Fruit fly (Drosophila melanogaster) whole organism, adult: ENCODE measurements around the gene Ube4A.

Experiments used
- CG11617 ChIP-seq: fragments of 200-800 bp; sonication (Bioruptor generic); optimal IDR thresholded peaks from 2 replicates; lab custom pipeline; 2017; ENCODE audit warnings: mild to moderate bottlenecking, missing biosample characterization, missing genetic modification reagents, missing genetic modification characterization
- CG12768 ChIP-seq: fragments of 200-800 bp; sonication (Bioruptor generic); optimal IDR thresholded peaks from 2 replicates; lab custom pipeline; 2017; ENCODE audit warnings: missing biosample characterization, missing genetic modification characterization, mild to moderate bottlenecking, moderate library complexity, missing genetic modification reagents
- CG14711 ChIP-seq: fragments of 200-800 bp; sonication (Bioruptor generic); optimal IDR thresholded peaks from 2 replicates; lab custom pipeline; 2018; ENCODE audit warnings: missing biosample characterization, mild to moderate bottlenecking, missing genetic modification characterization, moderate library complexity
- CG1620 ChIP-seq: fragments of 200-800 bp; sonication (Bioruptor generic); optimal IDR thresholded peaks from 2 replicates; lab custom pipeline; 2016; ENCODE audit warnings: missing biosample characterization, missing genetic modification characterization
- CG33017 ChIP-seq: fragments of 200-800 bp; sonication (Bioruptor generic); optimal IDR thresholded peaks from 2 replicates; lab custom pipeline; 2018; ENCODE audit warnings: missing biosample characterization, mild to moderate bottlenecking, missing genetic modification characterization, moderate library complexity
- CG5204 ChIP-seq: fragments of 200-800 bp; sonication (Bioruptor generic); optimal IDR thresholded peaks from 2 replicates; lab custom pipeline; 2016; ENCODE audit warnings: missing biosample characterization, missing genetic modification characterization
- CG7045 ChIP-seq: fragments of 200-800 bp; sonication (Bioruptor generic); optimal IDR thresholded peaks from 2 replicates; lab custom pipeline; 2017; ENCODE audit warnings: missing biosample characterization, mild to moderate bottlenecking, missing genetic modification characterization
- CG7101 ChIP-seq: fragments of 200-800 bp; sonication (Bioruptor generic); optimal IDR thresholded peaks from 2 replicates; lab custom pipeline; 2018; ENCODE audit warnings: missing biosample characterization, mild to moderate bottlenecking, missing genetic modification characterization, moderate library complexity
- Clk ChIP-seq: fragments of 200-800 bp; sonication (Bioruptor generic); optimal IDR thresholded peaks from 2 replicates; lab custom pipeline; 2017; ENCODE audit warnings: missing biosample characterization, missing genetic modification characterization
- Crg-1 ChIP-seq: fragments of 200-800 bp; sonication (Bioruptor generic); optimal IDR thresholded peaks from 2 replicates; lab custom pipeline; 2016; ENCODE audit warnings: missing biosample characterization, missing genetic modification characterization
- Hr96 ChIP-seq: fragments of 200-800 bp; sonication (Bioruptor generic); optimal IDR thresholded peaks from 2 replicates; lab custom pipeline; 2016; ENCODE audit warnings: missing biosample characterization, missing genetic modification characterization
- Mnt ChIP-seq: fragments of 200-800 bp; sonication (Bioruptor generic); optimal IDR thresholded peaks from 2 replicates; lab custom pipeline; 2016; ENCODE audit warnings: missing biosample characterization, mild to moderate bottlenecking, missing genetic modification characterization
- bab1 ChIP-seq: fragments of 200-800 bp; sonication (Bioruptor generic); optimal IDR thresholded peaks from 3 replicates; lab custom pipeline; 2019; ENCODE audit warnings: missing biosample characterization, mild to moderate bottlenecking, missing genetic modification characterization, moderate library complexity
- cic ChIP-seq: fragments of 200-800 bp; sonication (Bioruptor generic); optimal IDR thresholded peaks from 2 replicates; lab custom pipeline; 2017; ENCODE audit warnings: missing biosample characterization, mild to moderate bottlenecking, missing genetic modification characterization, moderate library complexity
- cnc ChIP-seq, 2 experiments: fragments of >200 bp; optimal IDR thresholded peaks; 2 replicates each; lab custom pipeline; 2017
- kay ChIP-seq: fragments of 200-800 bp; sonication (Bioruptor generic); peaks from one replicate; lab custom pipeline; 2016; ENCODE audit warnings: missing biosample characterization, missing genetic modification characterization, borderline replicate concordance
- ovo ChIP-seq: fragments of 200-800 bp; sonication (Bioruptor generic); optimal IDR thresholded peaks from 2 replicates; lab custom pipeline; 2016; ENCODE audit warnings: missing biosample characterization, missing genetic modification characterization
- pad ChIP-seq: fragments of 200-800 bp; sonication (Bioruptor generic); optimal IDR thresholded peaks from 3 replicates; lab custom pipeline; 2017; ENCODE audit warnings: missing biosample characterization, missing genetic modification characterization, mild to moderate bottlenecking, moderate library complexity, missing genetic modification reagents
- tj ChIP-seq: fragments of 200-800 bp; sonication (Bioruptor generic); optimal IDR thresholded peaks from 3 replicates; lab custom pipeline; 2017; ENCODE audit warnings: missing biosample characterization, mild to moderate bottlenecking, missing genetic modification characterization, moderate library complexity
- toe ChIP-seq: fragments of 200-800 bp; sonication (Bioruptor generic); optimal IDR thresholded peaks from 2 replicates; lab custom pipeline; 2016; ENCODE audit warnings: missing biosample characterization, missing genetic modification characterization

Gene Ube4A

dm6 chr2L:6693794-6694254 is 35.5 kb downstream of the Ube4A start:
- TF ChIP-seq bab1 (no peak), cnc (optimal IDR thresholded peaks at IDR 0.05; lab: Kevin White, UChicago) (no peak), cic (GFP tag; lab: Kevin White, UChicago) (no peak), CG33017 (tag; lab: Kevin White, UChicago) (no peak), Crg-1 (GFP tag; lab: Kevin White, UChicago) (no peak), pad (no peak), CG12768 (no peak), kay (GFP tag; lab: Kevin White, UChicago) (no peak), Hr96 (no peak), Mnt (GFP tag; lab: Kevin White, UChicago) (no peak), toe (GFP tag; lab: Kevin White, UChicago) (no peak), ovo (GFP tag; lab: Kevin White, UChicago) (no peak), CG5204 (GFP tag; lab: Kevin White, UChicago) (no peak), CG1620 (no peak), CG14711 (tag; lab: Kevin White, UChicago) (no peak), tj (no peak), CG11617 (GFP tag; lab: Kevin White, UChicago) (no peak)

- TF ChIP-seq ovo (GFP tag; lab: Kevin White, UChicago): no peak
Observed at dm6 chr2L:6696229-6696628, 37.9 kb downstream of the Ube4A start.

DNA sequence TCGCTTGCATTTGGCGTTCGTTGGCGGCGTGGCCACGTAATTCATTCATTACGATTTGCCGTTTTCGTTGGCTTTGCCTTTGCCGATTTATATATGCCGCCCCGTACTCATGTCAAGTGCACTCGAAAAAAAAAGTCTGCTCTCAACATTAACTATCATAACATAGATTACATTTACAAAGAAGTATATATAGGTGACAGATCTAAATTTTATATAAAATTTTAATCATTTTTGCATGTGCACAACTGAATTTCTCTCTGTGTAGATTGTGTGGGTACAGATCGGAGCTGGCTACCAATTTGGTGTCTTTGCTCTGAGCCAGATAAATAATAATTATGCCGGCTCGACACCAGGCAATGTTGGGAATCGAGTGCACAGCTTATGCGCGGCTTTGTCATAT is 40.1 kb downstream of the Ube4A start:
- TF ChIP-seq Mnt (GFP tag; lab: Kevin White, UChicago) (no peak), cnc (optimal IDR thresholded peaks at IDR 0.05; lab: Kevin White, UChicago) (no peak), bab1 (no peak), Clk (GFP tag; lab: Kevin White, UChicago) (no peak), toe (GFP tag; lab: Kevin White, UChicago) (no peak), CG33017 (tag; lab: Kevin White, UChicago) (no peak), CG7045 (GFP tag; lab: Kevin White, UChicago) (no peak), kay (GFP tag; lab: Kevin White, UChicago) (no peak), CG12768 (no peak), pad (no peak), Hr96 (no peak), Crg-1 (GFP tag; lab: Kevin White, UChicago) (no peak), CG5204 (GFP tag; lab: Kevin White, UChicago) (no peak), CG11617 (GFP tag; lab: Kevin White, UChicago) (no peak), CG7101 (tag; lab: Kevin White, UChicago) (no peak)

dm6 chr2L:6700742-6701141 is 42.4 kb downstream of the Ube4A start:
- no peak for TF ChIP-seq cic (GFP tag; lab: Kevin White, UChicago)
- no peak for TF ChIP-seq CG7101 (tag; lab: Kevin White, UChicago)
- TF ChIP-seq tj: no peak
- TF ChIP-seq CG33017 (tag; lab: Kevin White, UChicago): no peak

DNA sequence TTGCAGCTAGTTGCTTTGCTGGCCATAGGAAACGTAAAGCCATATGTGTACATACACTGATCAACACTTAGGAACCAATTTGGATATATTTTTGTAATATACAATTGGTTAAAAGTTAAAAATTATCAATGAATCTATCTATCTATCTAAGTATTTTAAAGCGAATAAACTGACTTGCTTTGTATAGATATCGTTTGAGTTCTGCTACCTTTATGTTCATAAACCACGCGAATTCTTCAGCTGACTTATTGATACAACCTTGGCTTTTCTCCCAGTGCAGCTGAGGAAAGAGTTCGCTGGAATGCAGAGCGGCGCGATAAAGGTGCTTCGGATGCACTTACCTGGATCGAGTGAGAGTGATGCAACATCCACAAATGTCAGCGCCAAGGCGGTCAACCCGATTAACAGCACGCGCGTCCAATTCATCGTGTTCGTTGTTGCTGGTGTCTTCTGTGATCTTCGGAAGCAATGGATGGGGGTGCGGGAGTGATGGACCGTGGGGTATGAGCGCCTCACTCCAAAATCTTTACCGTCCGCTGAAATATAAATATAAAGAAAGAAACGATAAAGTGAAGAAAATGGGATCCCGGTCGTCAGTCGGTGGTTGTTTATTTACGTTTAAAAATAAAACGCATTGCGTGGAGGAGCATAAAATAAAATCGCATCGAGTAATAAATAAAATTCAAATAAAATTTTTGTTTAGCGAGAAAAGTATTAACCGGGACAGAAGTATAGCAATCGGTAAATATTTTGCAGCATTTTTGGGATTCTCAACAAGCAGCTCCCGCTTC is 43.3 kb downstream of the Ube4A start:
- no peak for TF ChIP-seq CG33017 (tag; lab: Kevin White, UChicago)
- TF ChIP-seq CG7101 (tag; lab: Kevin White, UChicago): no peak
- TF ChIP-seq CG14711 (tag; lab: Kevin White, UChicago): no peak
- TF ChIP-seq Crg-1 (GFP tag; lab: Kevin White, UChicago): no peak
- no peak for TF ChIP-seq toe (GFP tag; lab: Kevin White, UChicago)
- TF ChIP-seq kay (GFP tag; lab: Kevin White, UChicago): no peak
- TF ChIP-seq Mnt (GFP tag; lab: Kevin White, UChicago): no peak
- TF ChIP-seq CG7045 (GFP tag; lab: Kevin White, UChicago): no peak
- TF ChIP-seq tj: no peak
- TF ChIP-seq cic (GFP tag; lab: Kevin White, UChicago): no peak
- no peak for TF ChIP-seq Clk (GFP tag; lab: Kevin White, UChicago)
- no peak for TF ChIP-seq CG5204 (GFP tag; lab: Kevin White, UChicago)
- no peak for TF ChIP-seq CG12768
- TF ChIP-seq pad: no peak
- TF ChIP-seq Hr96: no peak
- no peak for TF ChIP-seq cnc (optimal IDR thresholded peaks at IDR 0.05; lab: Kevin White, UChicago)

DNA sequence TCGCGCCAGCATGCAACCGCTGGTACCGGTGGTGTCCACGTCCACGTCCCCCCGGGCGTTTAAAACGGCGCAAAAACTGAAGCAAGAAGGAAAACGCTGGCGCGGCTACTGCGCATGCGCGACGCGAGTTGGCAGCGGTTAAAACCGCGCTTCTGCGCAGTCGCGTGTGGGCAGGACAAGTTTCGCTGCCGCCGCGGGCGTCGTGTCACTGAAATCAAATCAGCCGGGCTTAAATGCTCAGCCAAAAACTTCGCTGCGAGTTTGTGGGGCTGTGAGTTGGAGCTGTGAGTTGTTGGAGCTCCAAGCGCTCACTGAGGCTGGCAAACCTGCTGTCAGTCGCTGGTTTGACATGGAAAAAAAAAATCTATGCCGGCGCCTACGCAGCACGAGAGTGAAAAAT is 46.8 kb downstream of the Ube4A start:
- no peak for TF ChIP-seq cic (GFP tag; lab: Kevin White, UChicago)
- TF ChIP-seq Clk (GFP tag; lab: Kevin White, UChicago): no peak

DNA sequence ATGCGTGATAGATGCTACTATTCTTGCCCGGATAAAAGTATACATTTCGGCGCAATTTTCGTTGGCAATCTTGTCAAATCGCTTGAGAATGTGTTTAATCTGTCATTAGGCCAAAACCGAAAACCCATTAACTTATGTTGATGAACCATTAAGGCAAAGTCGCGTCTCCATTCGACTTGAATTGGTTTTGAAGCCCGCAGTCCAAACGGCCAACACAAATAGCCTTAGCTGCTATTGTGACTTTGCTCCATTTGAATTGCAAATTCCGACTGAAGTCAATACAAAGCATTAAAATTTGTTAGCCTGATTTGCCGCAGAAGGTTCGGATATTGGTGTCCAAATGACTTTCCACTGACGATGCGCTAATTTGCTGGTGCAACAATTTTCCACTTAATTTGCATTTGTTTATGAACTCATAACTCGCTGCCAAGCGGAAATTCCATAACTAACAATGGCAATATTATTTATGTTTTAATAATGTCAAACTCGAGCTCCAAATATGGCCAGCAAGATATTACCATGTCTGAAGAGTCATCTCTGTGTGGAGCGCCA is 48.1 kb downstream of the Ube4A start:
- TF ChIP-seq CG14711 (tag; lab: Kevin White, UChicago): no peak
- TF ChIP-seq cnc (optimal IDR thresholded peaks at IDR 0.05; lab: Kevin White, UChicago): no peak
- TF ChIP-seq CG5204 (GFP tag; lab: Kevin White, UChicago): no peak
- no peak for TF ChIP-seq CG7045 (GFP tag; lab: Kevin White, UChicago)
- TF ChIP-seq Mnt (GFP tag; lab: Kevin White, UChicago): no peak
- no peak for TF ChIP-seq tj
- TF ChIP-seq cic (GFP tag; lab: Kevin White, UChicago): no peak
- TF ChIP-seq Hr96: no peak
- TF ChIP-seq CG12768: no peak
- TF ChIP-seq CG11617 (GFP tag; lab: Kevin White, UChicago): no peak
- no peak for TF ChIP-seq toe (GFP tag; lab: Kevin White, UChicago)
- TF ChIP-seq CG1620: no peak
- no peak for TF ChIP-seq kay (GFP tag; lab: Kevin White, UChicago)
- no peak for TF ChIP-seq pad
- no peak for TF ChIP-seq ovo (GFP tag; lab: Kevin White, UChicago)
- TF ChIP-seq bab1: no peak
- TF ChIP-seq Clk (GFP tag; lab: Kevin White, UChicago): no peak
